Worm (Caenorhabditis elegans): ENCODE measurements around the gene irld-23.

The irld-23 gene

DNA sequence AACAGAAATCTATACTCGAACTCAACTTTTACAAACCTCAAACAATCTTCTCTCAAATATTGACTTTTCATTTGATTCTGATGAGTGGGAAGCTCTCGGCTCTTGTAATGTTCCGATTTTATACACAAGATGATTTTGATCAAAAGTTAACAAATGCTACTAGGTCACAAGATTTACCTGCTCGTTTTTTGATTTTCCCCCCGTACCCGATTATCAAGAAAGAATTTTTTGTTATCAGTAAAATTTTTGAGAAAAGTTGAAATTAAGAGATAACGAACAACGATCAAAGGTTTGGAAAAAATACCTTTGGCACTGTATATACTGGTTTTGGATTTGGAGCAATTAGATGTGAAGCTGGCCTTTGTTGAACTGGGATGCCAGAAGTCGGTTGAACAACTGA is 15.7 kb downstream of the irld-23 start (continued):
- TF ChIP-seq dve-1 (tag; optimal IDR thresholded peaks at IDR 0.05; ENCODE audit: insufficient read depth) (peak; percentile 78), egl-43 (GFP tag; IDR thresholded peaks at IDR 0.05) (no peak), R02D3.7 (tag; optimal IDR thresholded peaks at IDR 0.05) (no peak), fkh-10 (GFP tag; optimal IDR thresholded peaks at IDR 0.05) (no peak), daf-16 (GFP tag; optimal IDR thresholded peaks at IDR 0.05) (no peak), daf-16 (tag; optimal IDR thresholded peaks at IDR 0.05) (peak; percentile 68), lin-29 (GFP tag; IDR thresholded peaks at IDR 0.05) (no peak), dmd-8 (GFP tag; IDR thresholded peaks at IDR 0.05) (no peak), pqm-1 (tag; optimal IDR thresholded peaks at IDR 0.05) (peak; percentile 43), pha-4 (GFP tag; IDR thresholded peaks at IDR 0.05) (no peak), pha-4 (tag; optimal IDR thresholded peaks at IDR 0.05) (no peak), tra-1 (GFP tag; IDR thresholded peaks at IDR 0.05) (no peak), nhr-42 (GFP tag; IDR thresholded peaks at IDR 0.05) (no peak), F26F4.8 (GFP tag; conservative IDR thresholded peaks at IDR 0.05) (no peak), spr-1 (tag; optimal IDR thresholded peaks at IDR 0.05) (no peak), nhr-48 (tag; optimal IDR thresholded peaks at IDR 0.05) (no peak), aly-2 (tag; optimal IDR thresholded peaks at IDR 0.05) (no peak), unc-130 (GFP tag; optimal IDR thresholded peaks at IDR 0.05) (no peak), madf-5 (GFP tag; IDR thresholded peaks at IDR 0.05) (no peak), lin-15B (tag; optimal IDR thresholded peaks at IDR 0.05) (no peak), mxl-2 (GFP tag; conservative IDR thresholded peaks at IDR 0.05) (no peak), lsy-2 (tag; optimal IDR thresholded peaks at IDR 0.05) (no peak), ceh-62 (tag; optimal IDR thresholded peaks at IDR 0.05) (no peak), madf-9 (GFP tag; conservative IDR thresholded peaks at IDR 0.05) (no peak), dmd-6 (GFP tag; IDR thresholded peaks at IDR 0.05) (peak; percentile 64), ceh-32 (tag; optimal IDR thresholded peaks at IDR 0.05; ENCODE audit: poor library complexity) (no peak), T20F7.1 (GFP tag; optimal IDR thresholded peaks at IDR 0.05) (no peak), snpc-1.2 (GFP tag; IDR thresholded peaks at IDR 0.05) (no peak), skn-1 (tag; optimal IDR thresholded peaks at IDR 0.05) (no peak), unc-39 (tag; optimal IDR thresholded peaks at IDR 0.05) (no peak), Y105C5A.15 (GFP tag; IDR thresholded peaks at IDR 0.05) (no peak), F37D6.2 (tag; optimal IDR thresholded peaks at IDR 0.05) (no peak), daf-19 (GFP tag; conservative IDR thresholded peaks at IDR 0.05) (no peak), lin-13 (GFP tag; optimal IDR thresholded peaks at IDR 0.05) (no peak), dpl-1 (GFP tag; optimal IDR thresholded peaks at IDR 0.05) (no peak)

DNA sequence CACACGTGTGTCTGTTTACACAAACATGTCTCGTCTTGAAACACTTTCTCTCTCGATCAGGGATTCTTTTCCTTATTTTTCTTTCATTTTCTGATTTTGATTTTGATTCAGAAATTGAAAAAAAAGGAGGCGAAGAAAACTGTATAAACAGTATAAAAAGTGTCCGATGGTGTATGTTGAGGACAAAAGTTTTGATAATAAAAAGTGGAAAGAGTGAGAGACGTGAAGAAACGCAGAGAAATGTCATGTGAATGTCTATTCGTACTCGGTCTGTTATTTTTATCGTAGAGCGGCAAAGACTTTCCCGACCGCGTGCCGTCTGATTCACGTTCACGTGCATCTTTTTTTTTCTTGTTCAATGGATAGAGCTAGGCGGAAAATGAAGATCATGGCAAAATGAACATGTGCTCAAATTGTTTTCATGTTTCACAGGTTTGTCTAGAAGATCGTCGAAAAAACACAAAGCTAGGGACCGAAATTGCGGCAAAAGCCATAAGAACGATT is 16.7 kb downstream of the irld-23 start:
- TF ChIP-seq hlh-30 (tag; optimal IDR thresholded peaks at IDR 0.05; ENCODE audit: insufficient read depth): peak; percentile 97
- TF ChIP-seq attf-4 (tag; optimal IDR thresholded peaks at IDR 0.05): no peak
- TF ChIP-seq dmd-6 (GFP tag; IDR thresholded peaks at IDR 0.05): peak; percentile 100
- no peak for TF ChIP-seq Y5F2A.4 (GFP tag; optimal IDR thresholded peaks at IDR 0.05)
- peak; percentile 35; the same call in 1 of the 2 replicates for TF ChIP-seq ceh-20 (GFP tag; IDR thresholded peaks at IDR 0.05)
- TF ChIP-seq nhr-111 (GFP tag; optimal IDR thresholded peaks at IDR 0.05): no peak
- no peak for TF ChIP-seq ZK546.5 (tag; optimal IDR thresholded peaks at IDR 0.05)
- TF ChIP-seq hif-1 (tag; optimal IDR thresholded peaks at IDR 0.05): peak in 1 of 2 experiments; percentile 66
- TF ChIP-seq mdl-1 (tag; optimal IDR thresholded peaks at IDR 0.05): peak; percentile 82 to 99
- TF ChIP-seq Y75B8A.6 (GFP tag; IDR thresholded peaks at IDR 0.05): no peak
- TF ChIP-seq pha-4 (GFP tag; IDR thresholded peaks at IDR 0.05): peak; percentile 53; the same call in 1 of the 2 replicates
- peak; percentile 54 for TF ChIP-seq pha-4 (tag; optimal IDR thresholded peaks at IDR 0.05)
- TF ChIP-seq rbr-2 (tag; optimal IDR thresholded peaks at IDR 0.05): no peak
- peak; percentile 92 for TF ChIP-seq nhr-48 (tag; optimal IDR thresholded peaks at IDR 0.05)
- TF ChIP-seq cey-2 (tag; optimal IDR thresholded peaks at IDR 0.05; ENCODE audit: borderline replicate concordance, insufficient read depth): peak; percentile 84
- TF ChIP-seq mes-2 (tag; optimal IDR thresholded peaks at IDR 0.05; ENCODE audit: poor library complexity, severe bottlenecking): no peak
- no peak for TF ChIP-seq daf-16 (GFP tag; optimal IDR thresholded peaks at IDR 0.05)
- TF ChIP-seq daf-16 (tag; optimal IDR thresholded peaks at IDR 0.05): peak; percentile 94
- TF ChIP-seq ces-1 (GFP tag; optimal IDR thresholded peaks at IDR 0.05): no peak
- TF ChIP-seq nhr-41 (GFP tag; IDR thresholded peaks at IDR 0.05): no peak
- TF ChIP-seq egl-27 (tag; optimal IDR thresholded peaks at IDR 0.05): no peak
- no peak for TF ChIP-seq zag-1 (tag; optimal IDR thresholded peaks at IDR 0.05)
- no peak for TF ChIP-seq ztf-11 (tag; optimal IDR thresholded peaks at IDR 0.05)
